Worm (Caenorhabditis elegans) whole organism, young adult: ENCODE data around the gene B0507.7.

Experiments
- C17E4.6 ChIP-seq: fragments of 200-800 bp; sonication (Bioruptor generic); IDR thresholded peaks from 2 replicates; pipeline ENCODE4 v1.3.6; 2022; ENCODE audit warnings: missing genetic modification reagents, missing genetic modification characterization, missing compliant biosample characterization
- D2030.7 ChIP-seq: fragments of 200-800 bp; sonication (Bioruptor generic); IDR thresholded peaks from 2 replicates; pipeline ENCODE4 v1.3.6; 2022; ENCODE audit warnings: missing genetic modification reagents, missing genetic modification characterization, missing compliant biosample characterization
- F10E7.11 ChIP-seq: sonication (generic microtip); optimal IDR thresholded peaks from 2 replicates; lab custom pipeline; 2017; ENCODE audit warnings: mild to moderate bottlenecking, missing genetic modification characterization, moderate library complexity, missing compliant biosample characterization
- F39B2.1 ChIP-seq: fragments of 200-800 bp; sonication (Bioruptor generic); IDR thresholded peaks from 2 replicates; pipeline ENCODE4 v1.3.6; 2022; ENCODE audit warnings: missing genetic modification reagents, missing genetic modification characterization, missing compliant biosample characterization
- F52B5.7 ChIP-seq: sonication (generic microtip); optimal IDR thresholded peaks from 2 replicates; lab custom pipeline; 2016; ENCODE audit warnings: mild to moderate bottlenecking, missing genetic modification characterization, missing compliant biosample characterization
- K12H6.12 ChIP-seq: fragments of 200-800 bp; sonication (Bioruptor generic); optimal IDR thresholded peaks from 2 replicates; lab custom pipeline; 2018; ENCODE audit warnings: mild to moderate bottlenecking, missing genetic modification characterization, missing compliant biosample characterization
- ZK185.1 ChIP-seq: sonication (generic microtip); optimal IDR thresholded peaks from 2 replicates; lab custom pipeline; 2016; ENCODE audit warnings: mild to moderate bottlenecking, missing genetic modification characterization, missing compliant biosample characterization; ENCODE audit not compliant: poor library complexity, severe bottlenecking
- atf-7 ChIP-seq: sonication (generic microtip); optimal IDR thresholded peaks from 2 replicates; lab custom pipeline; 2017; ENCODE audit warnings: mild to moderate bottlenecking, missing genetic modification characterization, missing compliant biosample characterization
- athp-1 ChIP-seq: sonication (generic microtip); optimal IDR thresholded peaks from 2 replicates; lab custom pipeline; 2017; ENCODE audit warnings: mild to moderate bottlenecking, missing genetic modification characterization, missing compliant biosample characterization
- attf-6 ChIP-seq: fragments of 200-800 bp; sonication (Bioruptor generic); IDR thresholded peaks from 2 replicates; pipeline ENCODE4 v1.3.6; 2022; ENCODE audit warnings: missing genetic modification reagents, missing genetic modification characterization, missing compliant biosample characterization
- bed-1 ChIP-seq: fragments of 200-800 bp; sonication (Bioruptor generic); IDR thresholded peaks from 2 replicates; pipeline ENCODE4 v1.3.6; 2022; ENCODE audit warnings: missing genetic modification reagents, missing genetic modification characterization, missing compliant biosample characterization
- bed-2 ChIP-seq: fragments of 200-800 bp; sonication (Bioruptor generic); IDR thresholded peaks from 2 replicates; pipeline ENCODE4 v1.3.6; 2022; ENCODE audit warnings: missing genetic modification reagents, missing genetic modification characterization, missing compliant biosample characterization
- cebp-1 ChIP-seq, 2 experiments: fragments of 200-800 bp in 1 of 2; sonication (Bioruptor generic) in 1 of 2; sonication (generic microtip) in 1 of 2; IDR thresholded peaks in 1 of 2; optimal IDR thresholded peaks in 1 of 2; 2 replicates each; pipeline versions ENCODE4 v1.3.6 to Lab custom; 2017 to 2022; ENCODE audit warnings: missing compliant biosample characterization in 2 of 2, missing genetic modification characterization in 2 of 2, mild to moderate bottlenecking in 1 of 2, missing genetic modification reagents in 1 of 2, moderate library complexity in 1 of 2
- ceh-40 ChIP-seq: fragments of 200-800 bp; sonication (Bioruptor generic); IDR thresholded peaks from 2 replicates; pipeline ENCODE4 v1.3.6; 2022; ENCODE audit warnings: missing genetic modification characterization, missing compliant biosample characterization
- chd-7 ChIP-seq: sonication (generic microtip); optimal IDR thresholded peaks from 2 replicates; lab custom pipeline; 2016; ENCODE audit warnings: mild to moderate bottlenecking, missing genetic modification characterization, moderate library complexity, missing compliant biosample characterization
- dpl-1 ChIP-seq: fragments of 150-350 bp; optimal IDR thresholded peaks from 2 replicates; lab custom pipeline; 2014; ENCODE audit warnings: missing biosample characterization, missing genetic modification reagents, missing genetic modification characterization
- egl-18 ChIP-seq: fragments of 200-800 bp; sonication (Bioruptor generic); IDR thresholded peaks from 2 replicates; pipeline ENCODE4 v1.3.6; 2022; ENCODE audit warnings: missing genetic modification reagents, missing genetic modification characterization, missing compliant biosample characterization
- egl-44 ChIP-seq: fragments of 200-800 bp; sonication (Bioruptor generic); IDR thresholded peaks from 2 replicates; pipeline ENCODE4 v1.3.6; 2022; ENCODE audit warnings: missing genetic modification reagents, missing genetic modification characterization, missing compliant biosample characterization
- ekl-4 ChIP-seq: fragments of 200-800 bp; sonication (Bioruptor generic); IDR thresholded peaks from 2 replicates; pipeline ENCODE4 v1.3.6; 2022; ENCODE audit warnings: missing genetic modification reagents, missing genetic modification characterization, missing compliant biosample characterization
- ets-4 ChIP-seq: fragments of 200-800 bp; sonication (Bioruptor generic); optimal IDR thresholded peaks from 2 replicates; lab custom pipeline; 2018; ENCODE audit warnings: mild to moderate bottlenecking, missing genetic modification characterization, missing compliant biosample characterization
- fkh-3 ChIP-seq: sonication (generic microtip); optimal IDR thresholded peaks from 2 replicates; lab custom pipeline; 2016; ENCODE audit warnings: mild to moderate bottlenecking, missing genetic modification characterization, missing compliant biosample characterization
- him-1 ChIP-seq: sonication (generic microtip); optimal IDR thresholded peaks from 2 replicates; lab custom pipeline; 2016; ENCODE audit warnings: missing genotype, missing genetic modification reagents, missing genetic modification characterization, missing compliant biosample characterization
- let-607 ChIP-seq, 2 experiments: fragments of 200-800 bp in 1 of 2; sonication (Bioruptor generic) in 1 of 2; sonication (generic microtip) in 1 of 2; optimal IDR thresholded peaks; 2 replicates each; lab custom pipeline; 2016 to 2018; ENCODE audit warnings: mild to moderate bottlenecking in 2 of 2, missing compliant biosample characterization in 2 of 2, missing genetic modification characterization in 2 of 2, moderate library complexity in 2 of 2, missing genotype in 1 of 2
- lin-54 ChIP-seq: fragments of 200-800 bp; sonication (Bioruptor generic); optimal IDR thresholded peaks from 2 replicates; lab custom pipeline; 2018; ENCODE audit warnings: mild to moderate bottlenecking, missing genetic modification characterization, missing compliant biosample characterization
- lsl-1 ChIP-seq: fragments of 200-800 bp; sonication (Bioruptor generic); optimal IDR thresholded peaks from 2 replicates; lab custom pipeline; 2018; ENCODE audit warnings: mild to moderate bottlenecking, missing genetic modification characterization, moderate library complexity, missing compliant biosample characterization
- madf-3 ChIP-seq: fragments of 200-800 bp; sonication (Bioruptor generic); IDR thresholded peaks from 2 replicates; pipeline ENCODE4 v1.3.6; 2022; ENCODE audit warnings: missing genetic modification reagents, missing genetic modification characterization, missing compliant biosample characterization
- nfya-2 ChIP-seq: fragments of 200-800 bp; sonication (Bioruptor generic); IDR thresholded peaks from 2 replicates; pipeline ENCODE4 v1.3.6; 2022; ENCODE audit warnings: missing genetic modification reagents, missing genetic modification characterization, missing compliant biosample characterization
- nfyb-1 ChIP-seq: fragments of 200-800 bp; sonication (Bioruptor generic); IDR thresholded peaks from 2 replicates; pipeline ENCODE4 v1.3.6; 2022; ENCODE audit warnings: missing genetic modification reagents, missing genetic modification characterization, missing compliant biosample characterization
- nhr-80 ChIP-seq: sonication (generic microtip); optimal IDR thresholded peaks from 2 replicates; lab custom pipeline; 2016; ENCODE audit warnings: missing genetic modification characterization, missing compliant biosample characterization
- pbrm-1 ChIP-seq: fragments of 200-800 bp; sonication (Bioruptor generic); IDR thresholded peaks from 2 replicates; pipeline ENCODE4 v1.3.6; 2022; ENCODE audit warnings: missing genetic modification reagents, missing genetic modification characterization, missing compliant biosample characterization
- pha-4 ChIP-seq: fragments of 150-350 bp; sonication (generic microtip); optimal IDR thresholded peaks from 2 replicates; lab custom pipeline; 2014; ENCODE audit warnings: missing biosample characterization, missing genetic modification reagents, missing genetic modification characterization
- rcor-1 ChIP-seq: fragments of 200-800 bp; sonication (Bioruptor generic); IDR thresholded peaks from 2 replicates; pipeline ENCODE4 v1.3.6; 2022; ENCODE audit warnings: missing genetic modification reagents, missing genetic modification characterization, missing compliant biosample characterization
- repo-1 ChIP-seq: sonication (generic microtip); optimal IDR thresholded peaks from 2 replicates; lab custom pipeline; 2017; ENCODE audit warnings: mild to moderate bottlenecking, missing genetic modification characterization, missing compliant biosample characterization
- sptf-2 ChIP-seq: fragments of 200-800 bp; sonication (Bioruptor generic); optimal IDR thresholded peaks from 2 replicates; lab custom pipeline; 2018; ENCODE audit warnings: mild to moderate bottlenecking, missing genetic modification characterization, missing compliant biosample characterization
- tbp1 ChIP-seq: fragments of 200-800 bp; sonication (Bioruptor generic); optimal IDR thresholded peaks from 2 replicates; lab custom pipeline; 2018; ENCODE audit warnings: mild to moderate bottlenecking, missing genetic modification characterization, missing compliant biosample characterization
- tbx-9 ChIP-seq: sonication (generic microtip); optimal IDR thresholded peaks from 2 replicates; lab custom pipeline; 2016; ENCODE audit warnings: borderline replicate concordance, missing genetic modification characterization, inconsistent platforms, missing compliant biosample characterization
- tlf-1 ChIP-seq: fragments of 200-800 bp; sonication (Bioruptor generic); optimal IDR thresholded peaks from 2 replicates; lab custom pipeline; 2018; ENCODE audit warnings: mild to moderate bottlenecking, missing genetic modification characterization, missing compliant biosample characterization
- unc-130 ChIP-seq: sonication (generic microtip); optimal IDR thresholded peaks from 2 replicates; lab custom pipeline; 2016; ENCODE audit warnings: missing genetic modification reagents, missing genetic modification characterization, missing compliant biosample characterization
- unc-62 ChIP-seq: fragments of 150-350 bp; optimal IDR thresholded peaks from 2 replicates; lab custom pipeline; 2014; ENCODE audit warnings: missing biosample characterization, missing genetic modification reagents, missing genetic modification characterization
- ztf-22 ChIP-seq: fragments of 200-800 bp; sonication (Bioruptor generic); optimal IDR thresholded peaks from 2 replicates; lab custom pipeline; 2018; ENCODE audit warnings: mild to moderate bottlenecking, missing genetic modification characterization, moderate library complexity, missing compliant biosample characterization

Gene B0507.7

DNA sequence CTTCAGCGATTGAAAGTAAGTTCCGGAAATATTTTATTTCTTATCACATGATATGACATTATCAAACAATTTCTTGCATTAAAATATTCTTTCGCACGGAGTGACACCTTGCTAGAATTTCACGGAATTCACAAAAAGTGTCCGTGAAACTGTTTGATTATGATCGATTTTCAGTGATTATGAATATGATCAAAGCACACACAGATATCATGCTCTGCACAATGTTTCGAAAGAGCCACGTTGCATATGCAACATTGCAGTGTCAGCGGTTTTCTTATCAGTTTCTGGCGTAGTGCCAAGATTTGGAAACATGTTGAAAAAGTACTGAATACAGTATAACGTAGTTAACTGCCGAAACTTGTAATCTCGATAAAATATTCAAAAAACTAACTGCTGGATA is 10.6 kb upstream of the B0507.7 start (continued):
- TF ChIP-seq tbp1 (peak; percentile 1), athp-1 (no peak), nfyb-1 (GFP tag; lab: Robert Waterston, UW) (no peak), bed-2 (GFP tag; lab: Robert Waterston, UW) (no peak), F52B5.7 (tag; lab: Kevin White, UChicago) (no peak), egl-44 (no peak), pha-4 (no peak), fkh-3 (no peak), cebp-1 (GFP tag; IDR thresholded peaks at IDR 0.05; lab: Robert Waterston, UW) (no peak), cebp-1 (tag; optimal IDR thresholded peaks at IDR 0.05; lab: Kevin White, UChicago) (peak; percentile 72), tlf-1 (GFP tag; lab: Kevin White, UChicago) (peak; percentile 6), atf-7 (tag; lab: Kevin White, UChicago) (peak; percentile 59), nhr-80 (tag; lab: Kevin White, UChicago) (peak; percentile 72), F10E7.11 (tag; lab: Kevin White, UChicago) (no peak), ceh-40 (no peak), lin-54 (GFP tag; lab: Kevin White, UChicago) (no peak), let-607 (tag; optimal IDR thresholded peaks at IDR 0.05; lab: Kevin White, UChicago) (peak; percentile 35 to 86), lsl-1 (GFP tag; lab: Kevin White, UChicago) (no peak), unc-130 (GFP tag; lab: Kevin White, UChicago) (no peak), sptf-2 (no peak), nfya-2 (GFP tag; lab: Robert Waterston, UW) (no peak), him-1 (tag; lab: Kevin White, UChicago) (no peak), F39B2.1 (GFP tag; lab: Robert Waterston, UW) (no peak)

DNA sequence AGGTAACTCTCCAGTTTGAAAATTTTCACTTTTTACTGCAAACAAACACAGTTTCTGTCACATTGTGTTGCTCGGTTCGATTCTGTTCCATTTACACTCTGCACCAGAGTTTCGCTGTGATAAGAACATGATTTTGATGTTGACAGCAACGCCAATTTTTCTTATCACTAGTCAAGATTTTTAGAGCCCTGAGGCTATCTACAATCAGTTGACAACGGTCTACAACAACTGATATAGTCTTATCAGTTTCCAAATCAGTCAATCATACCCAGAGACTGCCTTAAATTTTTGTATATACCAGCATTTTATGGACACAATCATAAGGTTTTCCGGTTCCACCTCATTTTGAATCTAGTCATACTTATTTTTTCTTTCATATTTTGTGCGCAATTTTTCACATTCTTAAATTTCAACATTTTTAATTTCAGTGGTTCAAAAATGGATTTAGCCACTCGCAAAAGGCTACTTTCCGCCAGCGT is 10.0 kb upstream of the B0507.7 start, which contains the start of gene B0507.3:
B0507.3 (plus strand) TSS at position 429 of the 479 bp plus-strand sequence.
- peak; percentile 71 for TF ChIP-seq egl-44
- peak; percentile 74 for TF ChIP-seq ztf-22 (GFP tag; lab: Kevin White, UChicago)
- no peak for TF ChIP-seq dpl-1
- peak in 1 of 2 experiments; percentile 48 for TF ChIP-seq let-607 (tag; optimal IDR thresholded peaks at IDR 0.05; lab: Kevin White, UChicago)
- TF ChIP-seq nhr-80 (tag; lab: Kevin White, UChicago): peak; percentile 89
- TF ChIP-seq pha-4: peak; percentile 54
- TF ChIP-seq ets-4 (GFP tag; lab: Kevin White, UChicago): peak; percentile 76
- TF ChIP-seq unc-62 (GFP tag; lab: Kevin White, UChicago): peak; percentile 85
- TF ChIP-seq rcor-1 (GFP tag; lab: Robert Waterston, UW): no peak
- TF ChIP-seq chd-7 (tag; lab: Kevin White, UChicago): no peak
- peak; percentile 30 for TF ChIP-seq tlf-1 (GFP tag; lab: Kevin White, UChicago)
- TF ChIP-seq atf-7 (tag; lab: Kevin White, UChicago): peak; percentile 49
- no peak for TF ChIP-seq bed-1 (GFP tag; lab: Robert Waterston, UW)

DNA sequence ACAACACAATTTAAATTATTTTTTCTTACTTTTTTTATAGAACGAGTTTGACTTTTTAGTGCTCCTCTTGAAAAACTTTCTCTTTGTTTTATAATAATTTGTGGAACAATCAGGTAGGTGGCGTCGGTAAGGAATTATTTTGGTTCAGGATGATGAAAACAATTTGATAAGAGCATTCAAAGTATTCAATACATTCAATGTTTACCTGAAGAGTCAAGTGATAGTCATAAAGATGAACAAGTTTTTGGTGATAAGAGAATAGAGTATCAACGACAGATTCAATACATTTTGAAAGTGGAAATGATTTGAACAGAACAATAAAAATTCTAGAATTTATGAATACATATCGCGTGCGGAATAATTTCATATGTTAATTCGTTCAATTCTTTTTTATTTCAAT is 9.0 kb upstream of the B0507.7 start:
- no peak for TF ChIP-seq madf-3
- TF ChIP-seq attf-6 (GFP tag; lab: Robert Waterston, UW): no peak
- no peak for TF ChIP-seq nfya-2 (GFP tag; lab: Robert Waterston, UW)
- no peak for TF ChIP-seq D2030.7 (GFP tag; lab: Robert Waterston, UW)
- TF ChIP-seq nhr-80 (tag; lab: Kevin White, UChicago): peak; percentile 15

DNA sequence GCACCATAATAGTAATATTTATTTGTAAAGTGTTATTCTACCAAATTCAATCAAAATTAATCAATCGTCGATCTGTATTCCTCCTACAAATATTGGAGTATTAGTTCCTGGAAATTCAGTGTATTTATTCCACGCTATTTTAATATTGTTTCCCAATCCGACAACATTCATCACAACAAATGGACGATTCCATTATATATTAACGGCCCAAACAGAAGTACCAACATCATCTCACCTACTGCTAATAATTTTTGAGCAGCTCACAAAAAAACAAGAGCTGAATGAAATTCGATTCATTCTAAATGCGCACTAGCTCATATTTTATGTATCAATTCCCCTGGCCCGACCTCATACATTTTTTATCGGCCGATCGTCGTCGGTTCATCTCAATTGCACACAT is 8.5 kb upstream of the B0507.7 start:
- no peak for TF ChIP-seq pbrm-1 (GFP tag; lab: Robert Waterston, UW)
- TF ChIP-seq ZK185.1 (tag; lab: Kevin White, UChicago): no peak
- TF ChIP-seq repo-1 (tag; lab: Kevin White, UChicago): no peak
- no peak for TF ChIP-seq tbx-9 (tag; lab: Kevin White, UChicago)
- no peak for TF ChIP-seq egl-18 (GFP tag; lab: Robert Waterston, UW)
- no peak for TF ChIP-seq K12H6.12 (tag; lab: Kevin White, UChicago)
- TF ChIP-seq C17E4.6: no peak
- no peak for TF ChIP-seq ekl-4
